Fruit fly (Drosophila melanogaster) whole organism, embryonic: Measurements from ENCODE around the gene CG5080.

ENCODE experiments used
- Abd-B ChIP-seq: fragments of 200-800 bp; sonication (Bioruptor generic); optimal IDR thresholded peaks from 2 replicates; lab custom pipeline; 2018; ENCODE audit warnings: missing biosample characterization, mild to moderate bottlenecking, missing genetic modification characterization, moderate library complexity
- Atf-2 ChIP-seq: fragments of 200-800 bp; sonication (Bioruptor generic); optimal IDR thresholded peaks from 2 replicates; lab custom pipeline; 2016; ENCODE audit warnings: missing biosample characterization, missing genetic modification characterization
- B-H2 ChIP-seq: fragments of 200-800 bp; sonication (Bioruptor generic); optimal IDR thresholded peaks from 2 replicates; lab custom pipeline; 2018; ENCODE audit warnings: missing biosample characterization, mild to moderate bottlenecking, missing genetic modification characterization
- CG12071 ChIP-seq: fragments of 200-800 bp; sonication (Bioruptor generic); optimal IDR thresholded peaks from 3 replicates; lab custom pipeline; 2018; ENCODE audit warnings: missing biosample characterization, mild to moderate bottlenecking, missing genetic modification characterization
- CG15696 ChIP-seq: fragments of 200-800 bp; sonication (Bioruptor generic); optimal IDR thresholded peaks from 2 replicates; lab custom pipeline; 2019; ENCODE audit warnings: missing biosample characterization, mild to moderate bottlenecking, missing genetic modification characterization, moderate library complexity
- CG1603 ChIP-seq: fragments of 200-800 bp; sonication (Bioruptor generic); optimal IDR thresholded peaks from 2 replicates; lab custom pipeline; 2019; ENCODE audit warnings: missing biosample characterization, mild to moderate bottlenecking, missing genetic modification characterization, moderate library complexity
- CG16813 ChIP-seq: fragments of 200-800 bp; sonication (Bioruptor generic); IDR thresholded peaks from 3 replicates; pipeline ENCODE4 v1.3.6; 2022; ENCODE audit warnings: missing biosample characterization, missing genetic modification characterization; ENCODE audit not compliant: partially characterized antibody
- CG2199 ChIP-seq: fragments of 200-800 bp; sonication (Bioruptor generic); IDR thresholded peaks from 3 replicates; pipeline ENCODE4 v1.3.6; 2022; ENCODE audit warnings: missing biosample characterization, missing genetic modification characterization
- CG32532 ChIP-seq: fragments of 200-800 bp; sonication (Bioruptor generic); IDR thresholded peaks from 2 replicates; pipeline ENCODE4 v1.3.6; 2022; ENCODE audit warnings: missing biosample characterization, missing genetic modification characterization
- CG34376 ChIP-seq: fragments of 200-800 bp; sonication (Bioruptor generic); optimal IDR thresholded peaks from 2 replicates; lab custom pipeline; 2018; ENCODE audit warnings: missing biosample characterization, mild to moderate bottlenecking, missing genetic modification characterization
- CG3847 ChIP-seq: fragments of 200-800 bp; sonication (Bioruptor generic); IDR thresholded peaks from 2 replicates; pipeline ENCODE4 v1.3.6; 2022; ENCODE audit warnings: missing biosample characterization, missing genetic modification characterization
- CG4707 ChIP-seq: fragments of 200-800 bp; sonication (Bioruptor generic); optimal IDR thresholded peaks from 2 replicates; lab custom pipeline; 2018; ENCODE audit warnings: missing biosample characterization, mild to moderate bottlenecking, missing genetic modification characterization, moderate library complexity
- CG6854 ChIP-seq: fragments of 200-800 bp; sonication (Bioruptor generic); optimal IDR thresholded peaks from 3 replicates; lab custom pipeline; 2017; ENCODE audit warnings: missing biosample characterization, mild to moderate bottlenecking, missing genetic modification characterization
- CG8388 ChIP-seq: fragments of 200-800 bp; sonication (Bioruptor generic); optimal IDR thresholded peaks from 2 replicates; lab custom pipeline; 2019; ENCODE audit warnings: missing biosample characterization, mild to moderate bottlenecking, missing genetic modification characterization, moderate library complexity
- CG8924 ChIP-seq: fragments of 200-800 bp; optimal IDR thresholded peaks from 3 replicates; lab custom pipeline; 2019; ENCODE audit warnings: missing biosample characterization, mild to moderate bottlenecking, missing genetic modification characterization, moderate library complexity
- Doc2 ChIP-seq: fragments of 200-800 bp; sonication (Bioruptor generic); IDR thresholded peaks from 2 replicates; pipeline ENCODE4 v1.3.6; 2022; ENCODE audit warnings: missing biosample characterization, missing genetic modification characterization
- Ets65A ChIP-seq: fragments of 200-800 bp; sonication (Bioruptor generic); peaks from one replicate; lab custom pipeline; 2016; ENCODE audit warnings: missing biosample characterization, missing genetic modification characterization
- Fer2 ChIP-seq: fragments of 200-800 bp; sonication (Bioruptor generic); optimal IDR thresholded peaks from 2 replicates; lab custom pipeline; 2018; ENCODE audit warnings: missing biosample characterization, mild to moderate bottlenecking, missing genetic modification characterization, moderate library complexity
- Gsc ChIP-seq: fragments of 200-800 bp; sonication (Bioruptor generic); IDR thresholded peaks from 2 replicates; pipeline ENCODE4 v1.3.6; 2022; ENCODE audit warnings: missing biosample characterization, missing genetic modification characterization
- Gug ChIP-seq: fragments of 200-800 bp; sonication (Bioruptor generic); IDR thresholded peaks from 4 replicates; pipeline ENCODE4 v1.3.6; 2022; ENCODE audit warnings: missing biosample characterization, missing genetic modification characterization
- HLH3B ChIP-seq: fragments of 200-800 bp; sonication (Bioruptor generic); IDR thresholded peaks from 2 replicates; pipeline ENCODE4 v1.3.6; 2022; ENCODE audit warnings: missing biosample characterization, missing genetic modification characterization
- HLH54F ChIP-seq: fragments of 200-800 bp; sonication (Bioruptor generic); optimal IDR thresholded peaks from 3 replicates; lab custom pipeline; 2016; ENCODE audit warnings: missing biosample characterization, missing genetic modification characterization
- Hsf ChIP-seq: fragments of 200-800 bp; sonication (Bioruptor generic); optimal IDR thresholded peaks from 3 replicates; lab custom pipeline; 2016; ENCODE audit warnings: missing biosample characterization, missing genetic modification characterization
- Jarid2 ChIP-seq: fragments of 200-800 bp; sonication (Bioruptor generic); optimal IDR thresholded peaks from 3 replicates; lab custom pipeline; 2017; ENCODE audit warnings: mild to moderate bottlenecking, missing biosample characterization, missing genetic modification reagents, missing genetic modification characterization
- Kr ChIP-seq: fragments of 200-800 bp; sonication (Bioruptor generic); optimal IDR thresholded peaks from 2 replicates; lab custom pipeline; 2017; ENCODE audit warnings: missing biosample characterization, mild to moderate bottlenecking, missing genetic modification characterization
- MESR4 ChIP-seq: fragments of 200-800 bp; sonication (Bioruptor generic); optimal IDR thresholded peaks from 2 replicates; lab custom pipeline; 2018; ENCODE audit warnings: missing biosample characterization, mild to moderate bottlenecking, missing genetic modification characterization, moderate library complexity
- Mes4 ChIP-seq: fragments of 200-800 bp; sonication (Bioruptor generic); optimal IDR thresholded peaks from 2 replicates; lab custom pipeline; 2016; ENCODE audit warnings: missing biosample characterization, missing genetic modification characterization
- Mrtf ChIP-seq: fragments of 200-800 bp; sonication (Bioruptor generic); IDR thresholded peaks from 3 replicates; pipeline ENCODE4 v1.3.6; 2022; ENCODE audit warnings: missing biosample characterization, missing genetic modification characterization
- Myb ChIP-seq: fragments of 200-800 bp; sonication (Bioruptor generic); optimal IDR thresholded peaks from 2 replicates; lab custom pipeline; 2016; ENCODE audit warnings: missing biosample characterization, missing genetic modification characterization
- Nf-YC ChIP-seq: fragments of 200-800 bp; optimal IDR thresholded peaks from 3 replicates; lab custom pipeline; 2019; ENCODE audit warnings: missing biosample characterization, mild to moderate bottlenecking, missing genetic modification characterization, moderate library complexity
- Pdp1 ChIP-seq, 2 experiments: fragments of 200-800 bp; sonication (Bioruptor generic); optimal IDR thresholded peaks; 3 replicates each; lab custom pipeline; 2016; ENCODE audit warnings: missing biosample characterization in 2 of 2, missing genetic modification characterization in 2 of 2, mild to moderate bottlenecking in 1 of 2, moderate library complexity in 1 of 2
- Side ChIP-seq: fragments of 200-800 bp; sonication (Bioruptor generic); optimal IDR thresholded peaks from 2 replicates; lab custom pipeline; 2016; ENCODE audit warnings: missing biosample characterization, missing genetic modification characterization
- Six4 ChIP-seq: fragments of 200-800 bp; sonication (Bioruptor generic); optimal IDR thresholded peaks from 2 replicates; lab custom pipeline; 2016; ENCODE audit warnings: missing biosample characterization, missing genetic modification characterization
- Stat92E ChIP-seq, 3 experiments: fragments of >200 bp in 2 of 3; fragments of 200-800 bp in 1 of 3; sonication (Bioruptor generic) in 1 of 3; optimal IDR thresholded peaks; 2 replicates each; lab custom pipeline; 2017 to 2019; ENCODE audit warnings: missing biosample characterization in 3 of 3, missing genetic modification characterization in 3 of 3, mild to moderate bottlenecking in 1 of 3, moderate library complexity in 1 of 3
- Trl ChIP-seq, 3 experiments: fragments of >200 bp in 2 of 3; fragments of 200-800 bp in 1 of 3; sonication (Bioruptor generic) in 1 of 3; optimal IDR thresholded peaks; 2 replicates in 1 of 3; 3 replicates in 2 of 3; lab custom pipeline; 2016 to 2017; ENCODE audit warnings: missing biosample characterization in 1 of 3, missing genetic modification characterization in 1 of 3
- bbx ChIP-seq: fragments of 200-800 bp; sonication (Bioruptor generic); IDR thresholded peaks from 2 replicates; pipeline ENCODE4 v1.3.6; 2022; ENCODE audit warnings: missing biosample characterization, missing genetic modification characterization; ENCODE audit not compliant: partially characterized antibody
- br ChIP-seq: fragments of >200 bp; optimal IDR thresholded peaks from 2 replicates; lab custom pipeline; 2017
- chinmo ChIP-seq: fragments of 200-800 bp; sonication (Bioruptor generic); IDR thresholded peaks from 4 replicates; pipeline ENCODE4 v1.3.6; 2022; ENCODE audit warnings: missing biosample characterization, missing genetic modification characterization; ENCODE audit not compliant: partially characterized antibody
- cwo ChIP-seq: fragments of 200-800 bp; sonication (Bioruptor generic); optimal IDR thresholded peaks from 3 replicates; lab custom pipeline; 2017; ENCODE audit warnings: missing biosample characterization, missing genetic modification characterization, mild to moderate bottlenecking, moderate library complexity, missing genetic modification reagents
- ems ChIP-seq: fragments of 200-800 bp; sonication (Bioruptor generic); optimal IDR thresholded peaks from 3 replicates; lab custom pipeline; 2016; ENCODE audit warnings: missing biosample characterization, missing genetic modification characterization
- h ChIP-seq: fragments of >200 bp; optimal IDR thresholded peaks from 2 replicates; lab custom pipeline; 2017
- hb ChIP-seq: fragments of 200-800 bp; sonication (Bioruptor generic); IDR thresholded peaks from 3 replicates; pipeline ENCODE4 v1.3.6; 2022; ENCODE audit warnings: missing biosample characterization, missing genetic modification characterization; ENCODE audit not compliant: partially characterized antibody
- ind ChIP-seq: fragments of 200-800 bp; sonication (Bioruptor generic); optimal IDR thresholded peaks from 3 replicates; lab custom pipeline; 2016; ENCODE audit warnings: missing biosample characterization, missing genetic modification characterization
- kah ChIP-seq: fragments of 200-800 bp; sonication (Bioruptor generic); optimal IDR thresholded peaks from 2 replicates; lab custom pipeline; 2018; ENCODE audit warnings: missing biosample characterization, mild to moderate bottlenecking, missing genetic modification characterization
- lab ChIP-seq: fragments of 200-800 bp; sonication (Bioruptor generic); optimal IDR thresholded peaks from 3 replicates; lab custom pipeline; 2017; ENCODE audit warnings: missing biosample characterization, missing genetic modification characterization, mild to moderate bottlenecking, moderate library complexity, missing genetic modification reagents
- lilli ChIP-seq: fragments of 200-800 bp; sonication (Bioruptor generic); optimal IDR thresholded peaks from 3 replicates; lab custom pipeline; 2016; ENCODE audit warnings: missing biosample characterization, missing genetic modification characterization
- nau ChIP-seq: fragments of 200-800 bp; sonication (Bioruptor generic); optimal IDR thresholded peaks from 3 replicates; lab custom pipeline; 2017; ENCODE audit warnings: missing biosample characterization, mild to moderate bottlenecking, missing genetic modification characterization, missing genetic modification reagents
- slbo ChIP-seq: fragments of 200-800 bp; sonication (Bioruptor generic); IDR thresholded peaks from 2 replicates; pipeline ENCODE4 v1.3.6; 2022; ENCODE audit warnings: missing biosample characterization, missing genetic modification characterization
- so ChIP-seq: fragments of 200-800 bp; sonication (Bioruptor generic); IDR thresholded peaks from 3 replicates; pipeline ENCODE4 v1.3.6; 2022; ENCODE audit warnings: missing biosample characterization, missing genetic modification characterization
- usp ChIP-seq: fragments of >200 bp; optimal IDR thresholded peaks from 2 replicates; lab custom pipeline; 2017; ENCODE audit warnings: missing biosample characterization, missing genetic modification characterization
- vvl ChIP-seq: fragments of 200-800 bp; sonication (Bioruptor generic); IDR thresholded peaks from 2 replicates; pipeline ENCODE4 v1.3.6; 2022; ENCODE audit warnings: missing biosample characterization, missing genetic modification characterization

Gene CG5080

DNA sequence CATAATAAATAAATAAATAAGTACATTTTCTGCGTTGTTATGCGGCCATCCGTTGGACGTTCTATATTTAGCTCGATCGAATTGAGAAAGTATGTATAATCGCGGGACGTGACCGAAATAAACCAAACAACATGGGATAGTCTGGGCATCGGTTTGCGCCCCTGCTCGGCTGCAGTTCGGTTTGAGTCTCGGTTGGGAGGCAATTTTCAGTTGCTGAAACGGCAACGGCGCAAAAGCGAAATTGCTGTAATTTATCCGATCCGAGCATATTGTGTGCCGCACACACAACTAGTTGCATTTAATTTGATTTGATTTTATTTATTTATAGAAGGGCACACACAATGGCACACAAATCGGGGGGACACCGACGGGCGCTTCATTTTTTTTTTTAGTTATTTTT, 45.5 kb downstream of the CG5080 start (continued):
- TF ChIP-seq CG34376 (GFP tag; lab: Kevin White, UChicago) (no peak), CG3847 (GFP tag; lab: Robert Waterston, UW) (0 out of 2 replicates have a peak, but pooled peaks have one; percentile 7), Myb (GFP tag; lab: Kevin White, UChicago) (no peak), ind (GFP tag; lab: Kevin White, UChicago) (no peak), lab (GFP tag; lab: Kevin White, UChicago) (no peak), CG12071 (GFP tag; lab: Kevin White, UChicago) (no peak), vvl (peak; percentile 13; the same call in 1 of the 2 replicates), MESR4 (GFP tag; lab: Kevin White, UChicago) (no peak), Jarid2 (no peak), bbx (GFP tag; lab: Robert Waterston, UW) (no peak), Gsc (GFP tag; lab: Robert Waterston, UW) (no peak), CG2199 (GFP tag; lab: Robert Waterston, UW) (0 out of 3 replicates have a peak, but pooled peaks have one; percentile 52), Pdp1 (GFP tag; optimal IDR thresholded peaks at IDR 0.05; lab: Kevin White, UChicago) (peak in 1 of 2 experiments; percentile 32), cwo (GFP tag; lab: Kevin White, UChicago) (no peak), Fer2 (tag; lab: Kevin White, UChicago) (no peak), CG15696 (tag; lab: Kevin White, UChicago) (no peak), lilli (GFP tag; lab: Kevin White, UChicago) (no peak), CG32532 (GFP tag; lab: Robert Waterston, UW) (no peak), Hsf (GFP tag; lab: Kevin White, UChicago) (no peak), Mes4 (GFP tag; lab: Kevin White, UChicago) (no peak), B-H2 (GFP tag; lab: Kevin White, UChicago) (no peak), nau (GFP tag; lab: Kevin White, UChicago) (no peak), Nf-YC (tag; lab: Kevin White, UChicago) (no peak), CG8388 (GFP tag; lab: Kevin White, UChicago) (no peak), HLH3B (no peak), CG4707 (GFP tag; lab: Kevin White, UChicago) (no peak), h (lab: Kevin White, UChicago) (no peak), CG1603 (tag; lab: Kevin White, UChicago) (no peak), br (lab: Kevin White, UChicago) (no peak), Kr (GFP tag; lab: Kevin White, UChicago) (no peak), HLH54F (GFP tag; lab: Kevin White, UChicago) (no peak), so (GFP tag; lab: Robert Waterston, UW) (peak; percentile 31; the same call in 1 of the 3 replicates), Abd-B (GFP tag; lab: Kevin White, UChicago) (no peak), chinmo (GFP tag; lab: Robert Waterston, UW) (0 out of 4 replicates have a peak, but pooled peaks have one; percentile 11), Gug (GFP tag; lab: Robert Waterston, UW) (no peak), CG6854 (GFP tag; lab: Kevin White, UChicago) (no peak), Atf-2 (no peak), Side (GFP tag; lab: Kevin White, UChicago) (no peak), Trl (optimal IDR thresholded peaks at IDR 0.05; lab: Kevin White, UChicago) (no peak), Trl (GFP tag; optimal IDR thresholded peaks at IDR 0.05; lab: Kevin White, UChicago) (no peak), kah (GFP tag; lab: Kevin White, UChicago) (no peak), usp (no peak), CG8924 (no peak), hb (no peak), CG16813 (GFP tag; lab: Robert Waterston, UW) (peak; percentile 36; the same call in 1 of the 3 replicates), Mrtf (GFP tag; lab: Robert Waterston, UW) (no peak), Ets65A (peak; percentile 35), slbo (0 out of 2 replicates have a peak, but pooled peaks have one; percentile 11), Doc2 (GFP tag; lab: Robert Waterston, UW) (no peak), ems (GFP tag; lab: Kevin White, UChicago) (no peak), Six4 (GFP tag; lab: Kevin White, UChicago) (no peak), Stat92E (GFP tag; optimal IDR thresholded peaks at IDR 0.05; lab: Kevin White, UChicago) (no peak)
